Fruit fly (Drosophila melanogaster) whole organism, wandering third instar larva: ENCODE data around the gene ninaB.
A peak's percentile ranks its signal among the peaks of the same experiment; 100 is the strongest.

Experiments used
- Abd-B ChIP-seq: fragments of >200 bp; optimal IDR thresholded peaks from 2 replicates; lab custom pipeline; 2017; ENCODE audit warnings: missing biosample characterization, missing genetic modification characterization
- CG32264 ChIP-seq: fragments of 200-800 bp; sonication (Bioruptor generic); optimal IDR thresholded peaks from 2 replicates; lab custom pipeline; 2016; ENCODE audit warnings: missing biosample characterization, missing genetic modification characterization
- CG9705 ChIP-seq: fragments of 200-800 bp; sonication (Bioruptor generic); optimal IDR thresholded peaks from 2 replicates; lab custom pipeline; 2018; ENCODE audit warnings: missing biosample characterization, mild to moderate bottlenecking, missing genetic modification characterization
- CrebA ChIP-seq: fragments of 200-800 bp; sonication (Bioruptor generic); optimal IDR thresholded peaks from 2 replicates; lab custom pipeline; 2016; ENCODE audit warnings: missing biosample characterization, mild to moderate bottlenecking, missing genetic modification characterization, borderline replicate concordance
- Dfd ChIP-seq: fragments of >200 bp; optimal IDR thresholded peaks from 2 replicates; lab custom pipeline; 2017; ENCODE audit warnings: missing biosample characterization, missing genetic modification characterization
- Dif ChIP-seq: fragments of 200-275, 200-300 bp; sonication (Bioruptor generic); optimal IDR thresholded peaks from 2 replicates; lab custom pipeline; 2018; ENCODE audit warnings: missing biosample characterization, missing genetic modification characterization; ENCODE audit not compliant: partially characterized antibody
- GATAd ChIP-seq: sonication (Bioruptor generic); optimal IDR thresholded peaks from 2 replicates; lab custom pipeline; 2016; ENCODE audit warnings: missing biosample characterization, missing genetic modification characterization
- HLH106 ChIP-seq: fragments of 200-800 bp; optimal IDR thresholded peaks from 3 replicates; lab custom pipeline; 2019; ENCODE audit warnings: missing biosample characterization, mild to moderate bottlenecking, missing genetic modification characterization, moderate library complexity
- Hnf4 ChIP-seq: fragments of 200-800 bp; sonication (Bioruptor generic); optimal IDR thresholded peaks from 2 replicates; lab custom pipeline; 2016; ENCODE audit warnings: missing biosample characterization, mild to moderate bottlenecking, missing genetic modification characterization
- Hr78 ChIP-seq: fragments of >200 bp; optimal IDR thresholded peaks from 2 replicates; lab custom pipeline; 2017; ENCODE audit warnings: missing biosample characterization, missing genetic modification characterization
- Hr83 ChIP-seq: fragments of 200-300 bp; sonication (Bioruptor generic); optimal IDR thresholded peaks from 2 replicates; lab custom pipeline; 2016; ENCODE audit warnings: missing biosample characterization, mild to moderate bottlenecking, missing genetic modification characterization, moderate library complexity; ENCODE audit not compliant: poor library complexity, severe bottlenecking
- Jra ChIP-seq: sonication (Bioruptor generic); optimal IDR thresholded peaks from 2 replicates; lab custom pipeline; 2016; ENCODE audit warnings: missing biosample characterization, missing genetic modification characterization
- Mio ChIP-seq: sonication (Bioruptor generic); optimal IDR thresholded peaks from 2 replicates; lab custom pipeline; 2016; ENCODE audit warnings: missing biosample characterization, missing genetic modification characterization
- Myc ChIP-seq: fragments of >200 bp; optimal IDR thresholded peaks from 2 replicates; lab custom pipeline; 2017
- N ChIP-seq: fragments of >200 bp; optimal IDR thresholded peaks from 2 replicates; lab custom pipeline; 2018; ENCODE audit warnings: missing biosample characterization, missing external identifiers, missing genetic modification characterization
- OdsH ChIP-seq: fragments of 200-800 bp; sonication (Bioruptor generic); optimal IDR thresholded peaks from 2 replicates; lab custom pipeline; 2016; ENCODE audit warnings: missing biosample characterization, mild to moderate bottlenecking, missing genetic modification characterization
- Rel ChIP-seq, 2 experiments: fragments of 200-800 bp; sonication (Bioruptor generic) in 1 of 2; optimal IDR thresholded peaks; 2 replicates in 1 of 2; 3 replicates in 1 of 2; lab custom pipeline; 2016 to 2019; ENCODE audit warnings: mild to moderate bottlenecking in 2 of 2, missing biosample characterization in 2 of 2, missing genetic modification characterization in 2 of 2, moderate library complexity in 1 of 2
- Sp1 ChIP-seq: fragments of 200-800 bp; sonication (Bioruptor generic); optimal IDR thresholded peaks from 3 replicates; lab custom pipeline; 2019; ENCODE audit warnings: missing biosample characterization, mild to moderate bottlenecking, missing genetic modification characterization, moderate library complexity
- Vsx2 ChIP-seq: fragments of 200-300, 225-300 bp; sonication (Bioruptor generic); optimal IDR thresholded peaks from 2 replicates; lab custom pipeline; 2018; ENCODE audit warnings: missing biosample characterization, missing genetic modification characterization; ENCODE audit not compliant: partially characterized antibody
- br ChIP-seq: fragments of 200-800 bp; sonication (Bioruptor generic); optimal IDR thresholded peaks from 2 replicates; lab custom pipeline; 2016; ENCODE audit warnings: missing biosample characterization, missing genetic modification characterization
- dl ChIP-seq, 2 experiments: fragments of 175-275, 200-275 bp in 1 of 2; fragments of 200-275 bp in 1 of 2; sonication (Bioruptor generic); optimal IDR thresholded peaks; lab custom pipeline; 2018; ENCODE audit warnings: mild to moderate bottlenecking in 2 of 2, missing biosample characterization in 2 of 2, missing genetic modification characterization in 2 of 2, moderate library complexity in 2 of 2; ENCODE audit not compliant: partially characterized antibody in 2 of 2, insufficient read depth in 1 of 2
- dmrt93B ChIP-seq: fragments of 200-800 bp; sonication (Bioruptor generic); optimal IDR thresholded peaks from 2 replicates; lab custom pipeline; 2018; ENCODE audit warnings: missing biosample characterization, mild to moderate bottlenecking, missing genetic modification characterization
- dsf ChIP-seq: sonication (Bioruptor generic); optimal IDR thresholded peaks from 2 replicates; lab custom pipeline; 2016; ENCODE audit warnings: missing biosample characterization, missing genetic modification characterization, borderline replicate concordance
- ey ChIP-seq: fragments of 200-800 bp; sonication (Bioruptor generic); optimal IDR thresholded peaks from 2 replicates; lab custom pipeline; 2016; ENCODE audit warnings: missing biosample characterization, missing genetic modification characterization
- foxo ChIP-seq, 2 experiments: fragments of 200-800 bp; sonication (Bioruptor generic); optimal IDR thresholded peaks; 2 replicates in 1 of 2; 3 replicates in 1 of 2; lab custom pipeline; 2016 to 2017; ENCODE audit warnings: missing biosample characterization in 2 of 2, missing genetic modification characterization in 2 of 2
- fru ChIP-seq: fragments of 200-800 bp; sonication (Bioruptor generic); optimal IDR thresholded peaks from 3 replicates; lab custom pipeline; 2016; ENCODE audit warnings: missing biosample characterization, mild to moderate bottlenecking, missing genetic modification characterization
- h ChIP-seq: fragments of 200-800 bp; sonication (Bioruptor generic); optimal IDR thresholded peaks from 3 replicates; lab custom pipeline; 2016; ENCODE audit warnings: missing biosample characterization, mild to moderate bottlenecking, missing genetic modification characterization
- jim ChIP-seq: fragments of 175-275, 200-325 bp; sonication (Bioruptor generic); optimal IDR thresholded peaks from 2 replicates; lab custom pipeline; 2016; ENCODE audit warnings: missing biosample characterization, mild to moderate bottlenecking, missing genetic modification characterization
- lola ChIP-seq: fragments of >200 bp; optimal IDR thresholded peaks from 2 replicates; lab custom pipeline; 2017; ENCODE audit warnings: missing biosample characterization, missing genetic modification characterization
- pan ChIP-seq: fragments of >200 bp; optimal IDR thresholded peaks from 2 replicates; lab custom pipeline; 2017
- psq ChIP-seq: fragments of 200-800 bp; sonication (Bioruptor generic); optimal IDR thresholded peaks from 3 replicates; lab custom pipeline; 2017; ENCODE audit warnings: missing biosample characterization, mild to moderate bottlenecking, missing genetic modification characterization, moderate library complexity
- rgr ChIP-seq: fragments of 200-800 bp; sonication (Bioruptor generic); optimal IDR thresholded peaks from 3 replicates; lab custom pipeline; 2016; ENCODE audit warnings: missing biosample characterization, mild to moderate bottlenecking, missing genetic modification characterization
- sage ChIP-seq: fragments of 200-800 bp; sonication (Bioruptor generic); optimal IDR thresholded peaks from 2 replicates; lab custom pipeline; 2016; ENCODE audit warnings: missing biosample characterization, mild to moderate bottlenecking, missing genetic modification characterization
- sv ChIP-seq: fragments of 200-800 bp; sonication (Bioruptor generic); optimal IDR thresholded peaks from 3 replicates; lab custom pipeline; 2016; ENCODE audit warnings: missing biosample characterization, missing genetic modification characterization
- tai ChIP-seq: sonication (Bioruptor generic); optimal IDR thresholded peaks from 2 replicates; lab custom pipeline; 2016; ENCODE audit warnings: missing biosample characterization, missing genetic modification characterization
- usp ChIP-seq: fragments of >200 bp; optimal IDR thresholded peaks from 2 replicates; lab custom pipeline; 2017; ENCODE audit warnings: missing biosample characterization, missing genetic modification characterization
- woc ChIP-seq: sonication (Bioruptor generic); optimal IDR thresholded peaks from 2 replicates; lab custom pipeline; 2016; ENCODE audit warnings: missing biosample characterization, mild to moderate bottlenecking, missing genetic modification characterization

Gene ninaB

DNA sequence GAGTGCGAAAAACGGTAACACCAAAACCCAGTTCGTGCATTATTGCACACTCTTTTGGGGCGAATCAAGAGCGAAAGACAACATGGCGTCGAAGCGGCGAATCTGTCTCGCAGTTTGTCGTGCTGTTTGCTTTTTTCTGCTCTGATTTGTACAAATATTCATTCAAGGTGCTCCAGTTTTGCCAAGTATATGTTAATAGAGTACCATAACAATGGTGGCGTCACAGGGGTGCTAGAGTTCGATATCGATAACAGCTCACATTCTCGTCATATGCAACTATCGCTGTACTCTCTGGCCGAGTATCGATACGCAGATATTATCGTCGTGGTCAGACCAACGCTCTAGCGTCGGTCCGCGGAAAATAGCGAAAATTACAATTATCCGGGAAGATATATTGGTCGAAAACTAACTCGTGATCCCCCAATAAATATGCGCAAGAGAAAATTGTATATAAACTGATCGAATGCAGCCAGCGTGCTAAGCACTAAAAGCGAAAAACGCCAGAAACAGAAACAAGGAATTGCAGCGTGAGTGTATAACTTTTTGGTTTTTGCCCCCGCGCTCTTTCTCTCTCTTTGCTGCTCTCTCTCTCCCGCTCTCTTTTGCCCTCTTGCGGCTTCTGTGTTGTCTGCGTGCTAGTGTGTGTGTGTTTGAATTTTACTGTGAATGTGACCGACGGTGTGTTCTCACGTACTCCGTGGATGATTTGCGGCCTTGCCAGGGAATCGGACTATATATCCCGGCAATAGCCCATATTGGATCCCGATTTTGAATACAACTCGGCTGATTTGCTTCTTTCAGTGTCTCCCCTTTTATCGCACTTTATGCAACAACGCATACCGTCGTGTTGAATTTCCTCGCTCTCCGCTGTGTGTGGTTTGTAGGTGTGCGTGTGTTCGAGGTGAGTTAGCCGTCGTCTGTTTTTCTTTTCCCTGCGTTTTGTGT, 16.5 kb upstream of the ninaB start, which contains the start of gene flfl:
flfl (plus strand) TSS at position 298 of the 945 bp plus-strand sequence.
- peak; percentile 32 for TF ChIP-seq Hr83 (GFP tag; lab: Kevin White, UChicago)
- TF ChIP-seq sv (GFP tag; lab: Kevin White, UChicago) = no peak
- TF ChIP-seq dsf (GFP tag; lab: Kevin White, UChicago) = no peak
- TF ChIP-seq Vsx2 (GFP tag; lab: Kevin White, UChicago) = peak; percentile 88
- no peak for TF ChIP-seq h (GFP tag; lab: Kevin White, UChicago)
- peak; percentile 97 for TF ChIP-seq Dif
- no peak for TF ChIP-seq Sp1 (GFP tag; lab: Kevin White, UChicago)
- no peak for TF ChIP-seq Mio (GFP tag; lab: Kevin White, UChicago)
- TF ChIP-seq jim (GFP tag; lab: Kevin White, UChicago) = no peak
- no peak for TF ChIP-seq CrebA (GFP tag; lab: Kevin White, UChicago)
- no peak for TF ChIP-seq Hnf4 (GFP tag; lab: Kevin White, UChicago)
- TF ChIP-seq fru (GFP tag; lab: Kevin White, UChicago) = no peak
- TF ChIP-seq lola = peak; percentile 50
- no peak for TF ChIP-seq tai
- peak; percentile 77 to 95 for TF ChIP-seq dl (GFP tag; optimal IDR thresholded peaks at IDR 0.05; lab: Kevin White, UChicago; ENCODE audit: insufficient read depth in 1 of 2, partially characterized antibody in 2 of 2)
- TF ChIP-seq Rel (GFP tag; optimal IDR thresholded peaks at IDR 0.05; lab: Kevin White, UChicago) = no peak
- no peak for TF ChIP-seq Rel (tag; optimal IDR thresholded peaks at IDR 0.05; lab: Kevin White, UChicago)
- TF ChIP-seq ey (GFP tag; lab: Kevin White, UChicago) = no peak
- TF ChIP-seq Jra (GFP tag; lab: Kevin White, UChicago) = no peak
- no peak for TF ChIP-seq psq (GFP tag; lab: Kevin White, UChicago)
- peak; percentile 34 for TF ChIP-seq N (GFP tag; lab: Kevin White, UChicago)
- TF ChIP-seq Hr78 = no peak
- no peak for TF ChIP-seq woc (GFP tag; lab: Kevin White, UChicago)
- peak; percentile 6 for TF ChIP-seq CG9705 (GFP tag; lab: Kevin White, UChicago)
- TF ChIP-seq br (GFP tag; lab: Kevin White, UChicago) = no peak
- no peak for TF ChIP-seq GATAd
- TF ChIP-seq foxo (GFP tag; optimal IDR thresholded peaks at IDR 0.05; lab: Kevin White, UChicago) = peak; percentile 1
- no peak for TF ChIP-seq dmrt93B (GFP tag; lab: Kevin White, UChicago)
- TF ChIP-seq Myc (lab: Kevin White, UChicago) = peak; percentile 46
- no peak for TF ChIP-seq CG32264 (GFP tag; lab: Kevin White, UChicago)
- no peak for TF ChIP-seq pan
- peak; percentile 26 for TF ChIP-seq HLH106 (tag; lab: Kevin White, UChicago)
- no peak for TF ChIP-seq Dfd (GFP tag; lab: Kevin White, UChicago)
- TF ChIP-seq, all 38 proteins: peak for 10

DNA sequence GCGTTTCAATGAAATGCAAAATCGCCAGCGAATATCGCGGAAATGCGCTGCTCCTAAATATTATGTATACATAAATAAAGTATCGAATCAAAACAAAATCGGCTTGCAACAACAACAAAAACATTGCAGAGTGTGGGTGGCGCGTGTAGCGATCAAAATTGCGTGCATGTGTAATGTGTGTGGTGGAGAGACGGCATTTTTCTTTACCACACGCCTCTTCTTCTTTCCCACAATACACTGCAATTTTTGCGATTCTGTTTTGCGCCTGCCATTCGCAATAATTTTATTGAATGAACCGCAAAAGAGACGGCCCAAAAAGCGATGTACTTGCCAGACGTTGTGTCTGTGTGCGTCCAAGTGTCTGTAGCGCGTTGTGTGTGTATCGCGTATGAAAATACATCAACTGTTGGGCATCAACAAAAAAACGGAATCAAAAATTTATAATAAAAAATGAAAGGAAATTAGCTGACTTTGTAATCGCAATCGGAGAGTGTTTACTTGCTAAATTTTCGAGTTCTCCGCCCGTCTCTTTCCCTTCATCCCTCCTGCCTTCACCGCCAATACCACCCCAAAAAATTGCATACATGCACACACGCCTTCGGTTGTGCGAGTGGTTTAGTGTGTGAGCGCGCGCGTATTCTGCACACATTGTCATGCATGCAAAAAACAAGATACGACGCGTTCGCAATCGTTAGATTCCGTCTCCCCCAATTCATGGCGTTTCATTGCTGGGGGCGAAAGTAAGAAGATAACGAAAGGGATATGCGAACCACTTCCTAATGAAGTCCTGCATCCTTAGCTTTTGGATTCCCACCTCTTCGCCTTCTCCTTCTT, 15.6 kb upstream of the ninaB start:
- TF ChIP-seq Jra (GFP tag; lab: Kevin White, UChicago) (no peak), Abd-B (peak; percentile 19), pan (no peak), GATAd (no peak), Mio (GFP tag; lab: Kevin White, UChicago) (no peak), dl (GFP tag; optimal IDR thresholded peaks at IDR 0.05; lab: Kevin White, UChicago; ENCODE audit: insufficient read depth in 1 of 2, partially characterized antibody in 2 of 2) (peak in 1 of 2 experiments; percentile 27), woc (GFP tag; lab: Kevin White, UChicago) (no peak), sage (GFP tag; lab: Kevin White, UChicago) (no peak), h (GFP tag; lab: Kevin White, UChicago) (peak; percentile 62), Hr83 (GFP tag; lab: Kevin White, UChicago) (no peak), Dif (peak; percentile 9), Hr78 (no peak), br (GFP tag; lab: Kevin White, UChicago) (no peak), HLH106 (tag; lab: Kevin White, UChicago) (no peak), dmrt93B (GFP tag; lab: Kevin White, UChicago) (no peak), CG32264 (GFP tag; lab: Kevin White, UChicago) (no peak), sv (GFP tag; lab: Kevin White, UChicago) (no peak), Sp1 (GFP tag; lab: Kevin White, UChicago) (no peak), N (GFP tag; lab: Kevin White, UChicago) (peak; percentile 58), jim (GFP tag; lab: Kevin White, UChicago) (no peak), dsf (GFP tag; lab: Kevin White, UChicago) (no peak), usp (GFP tag; lab: Kevin White, UChicago) (no peak), fru (GFP tag; lab: Kevin White, UChicago) (no peak), ey (GFP tag; lab: Kevin White, UChicago) (no peak), CrebA (GFP tag; lab: Kevin White, UChicago) (no peak), Rel (GFP tag; optimal IDR thresholded peaks at IDR 0.05; lab: Kevin White, UChicago) (no peak), Rel (tag; optimal IDR thresholded peaks at IDR 0.05; lab: Kevin White, UChicago) (no peak), lola (no peak), foxo (GFP tag; optimal IDR thresholded peaks at IDR 0.05; lab: Kevin White, UChicago) (peak in 1 of 2 experiments; percentile 14), OdsH (GFP tag; lab: Kevin White, UChicago) (peak; percentile 25), tai (no peak), psq (GFP tag; lab: Kevin White, UChicago) (peak; percentile 99), Hnf4 (GFP tag; lab: Kevin White, UChicago) (peak; percentile 32), rgr (GFP tag; lab: Kevin White, UChicago) (peak; percentile 5), CG9705 (GFP tag; lab: Kevin White, UChicago) (no peak), Myc (lab: Kevin White, UChicago) (no peak)
